Fruit fly (Drosophila melanogaster) whole organism, prepupa: ENCODE data around the gene Elo68alpha.

Experiments used
- CG11762 ChIP-seq: fragments of 200-800 bp; sonication (Bioruptor generic); optimal IDR thresholded peaks from 3 replicates; lab custom pipeline; 2016; ENCODE audit warnings: missing biosample characterization, missing genetic modification characterization; ENCODE audit not compliant: insufficient read depth
- CG31627 ChIP-seq: fragments of 200-800 bp; sonication (Bioruptor generic); optimal IDR thresholded peaks from 3 replicates; lab custom pipeline; 2016; ENCODE audit warnings: missing biosample characterization, missing genetic modification characterization
- CG6808 ChIP-seq: fragments of 200-800 bp; sonication (Bioruptor generic); optimal IDR thresholded peaks from 3 replicates; lab custom pipeline; 2017; ENCODE audit warnings: missing biosample characterization, missing genetic modification characterization, mild to moderate bottlenecking, moderate library complexity, missing genetic modification reagents
- Eip78C ChIP-seq: fragments of 200-800 bp; sonication (Bioruptor generic); peaks from one replicate; lab custom pipeline; 2016; ENCODE audit warnings: missing biosample characterization, missing genetic modification characterization
- Met ChIP-seq: fragments of 200-800 bp; sonication (Bioruptor generic); optimal IDR thresholded peaks from 3 replicates; lab custom pipeline; 2016; ENCODE audit warnings: missing biosample characterization, missing genetic modification characterization
- acj6 ChIP-seq: fragments of 200-800 bp; sonication (Bioruptor generic); optimal IDR thresholded peaks from 3 replicates; lab custom pipeline; 2016; ENCODE audit warnings: missing biosample characterization, missing genetic modification characterization

DNA sequence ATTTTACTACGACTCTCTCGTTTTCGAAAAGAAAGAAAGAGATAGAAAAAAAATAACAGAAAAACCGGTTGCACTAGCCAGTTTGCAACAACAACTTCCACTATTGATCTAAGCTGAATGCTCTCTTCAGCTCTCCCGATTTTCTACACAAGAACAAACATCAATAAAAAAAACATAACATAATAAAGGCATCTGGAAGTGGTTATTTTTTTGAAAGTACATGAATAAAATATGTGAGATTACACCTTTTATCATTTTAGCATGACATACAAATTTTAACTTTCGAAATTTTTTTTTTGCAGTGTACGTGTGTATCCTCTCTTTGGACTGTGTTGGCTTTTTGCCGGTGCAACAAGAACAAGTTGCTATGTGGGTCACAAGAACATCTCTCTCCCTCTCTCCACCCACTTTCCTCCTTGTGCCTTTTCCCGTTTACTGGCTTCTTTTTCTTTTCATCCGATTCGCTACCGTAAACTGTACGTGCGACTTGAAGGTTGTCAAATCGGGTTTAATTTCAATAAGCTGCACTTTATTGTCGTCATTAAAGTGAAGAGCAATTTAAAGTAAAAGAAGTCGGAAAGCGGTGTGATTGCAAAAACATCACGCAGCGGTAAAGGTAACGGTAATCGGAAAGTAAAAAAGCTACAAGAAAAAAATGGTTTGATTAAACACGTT, 18.1 kb downstream of the Elo68alpha start:
- TF ChIP-seq Met (GFP tag; lab: Kevin White, UChicago): no peak
- TF ChIP-seq acj6: peak; percentile 97
- peak; percentile 97 for TF ChIP-seq CG11762 (GFP tag; lab: Kevin White, UChicago)
- peak; percentile 93 for TF ChIP-seq CG6808 (GFP tag; lab: Kevin White, UChicago)
- peak; percentile 100 for TF ChIP-seq Eip78C (GFP tag; lab: Kevin White, UChicago)
- TF ChIP-seq CG31627 (GFP tag; lab: Kevin White, UChicago): peak; percentile 87
